Worm (Caenorhabditis elegans): ENCODE data around the gene F15G9.5.

F15G9.5 gene

DNA sequence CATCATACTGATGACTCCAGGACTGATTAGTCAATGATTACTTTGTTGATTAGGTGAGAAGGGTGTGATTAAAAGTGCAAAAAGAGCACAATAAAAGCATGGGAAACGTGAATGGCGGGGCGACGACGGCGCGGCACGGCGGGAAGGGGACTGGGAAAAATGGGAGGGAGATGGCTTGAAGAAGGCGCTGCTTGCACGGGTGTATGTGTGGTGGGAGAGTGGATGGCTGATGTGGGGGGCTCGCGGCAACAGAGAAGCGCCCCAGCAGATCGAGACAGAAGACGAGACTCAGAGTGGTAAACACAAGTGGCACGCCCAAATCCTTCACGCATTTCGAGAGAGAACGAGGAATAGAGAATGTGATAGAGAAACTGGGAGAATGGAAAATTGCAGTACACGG, at the start of gene F15G9.5:
Gene F15G9.5, minus strand, starts transcription at position 159 of the 400 bp plus-strand sequence.
- TF ChIP-seq elt-2 (tag; optimal IDR thresholded peaks at IDR 0.05) (peak; percentile 8), unc-62 (GFP tag; optimal IDR thresholded peaks at IDR 0.05) (no peak), nfya-1 (tag; optimal IDR thresholded peaks at IDR 0.05; ENCODE audit: insufficient read depth) (peak; percentile 62), nhr-12 (tag; optimal IDR thresholded peaks at IDR 0.05) (no peak), hmg-11 (tag; optimal IDR thresholded peaks at IDR 0.05) (peak; percentile 44), elt-3 (tag; optimal IDR thresholded peaks at IDR 0.05) (no peak), fkh-10 (GFP tag; optimal IDR thresholded peaks at IDR 0.05) (no peak), sea-2 (GFP tag; optimal IDR thresholded peaks at IDR 0.05) (no peak), lin-39 (tag; optimal IDR thresholded peaks at IDR 0.05) (peak; percentile 62), lin-15B (tag; optimal IDR thresholded peaks at IDR 0.05) (no peak)

ce11 chrX:9785865-9786264, 48.2 kb upstream of the F15G9.5 start:
- TF ChIP-seq elt-3 (tag; optimal IDR thresholded peaks at IDR 0.05) (no peak), nhr-67 (tag; optimal IDR thresholded peaks at IDR 0.05) (no peak), R02D3.7 (tag; optimal IDR thresholded peaks at IDR 0.05) (no peak), skn-1 (tag; optimal IDR thresholded peaks at IDR 0.05) (no peak), ZK546.5 (tag; optimal IDR thresholded peaks at IDR 0.05) (no peak), egl-5 (tag; optimal IDR thresholded peaks at IDR 0.05) (no peak), sea-2 (GFP tag; optimal IDR thresholded peaks at IDR 0.05) (no peak), nfya-1 (tag; optimal IDR thresholded peaks at IDR 0.05; ENCODE audit: insufficient read depth) (no peak), fos-1 (tag; optimal IDR thresholded peaks at IDR 0.05) (no peak), ceh-82 (tag; optimal IDR thresholded peaks at IDR 0.05) (no peak), mml-1 (tag; optimal IDR thresholded peaks at IDR 0.05) (no peak), nhr-25 (tag; optimal IDR thresholded peaks at IDR 0.05) (peak; percentile 33), nhr-76 (tag; optimal IDR thresholded peaks at IDR 0.05) (no peak), nhr-11 (tag; optimal IDR thresholded peaks at IDR 0.05) (no peak), nhr-23 (tag; optimal IDR thresholded peaks at IDR 0.05) (peak; percentile 64), daf-12 (tag; optimal IDR thresholded peaks at IDR 0.05) (no peak), pha-4 (tag; optimal IDR thresholded peaks at IDR 0.05) (peak; percentile 15)

- peak; percentile 49 for TF ChIP-seq elt-2 (tag; optimal IDR thresholded peaks at IDR 0.05)
- no peak for TF ChIP-seq jun-1 (tag; optimal IDR thresholded peaks at IDR 0.05)
- peak; percentile 48 for TF ChIP-seq pqm-1 (tag; optimal IDR thresholded peaks at IDR 0.05)
Measured at ce11 chrX:9782389-9782939, 44.8 kb upstream of the F15G9.5 start.

DNA sequence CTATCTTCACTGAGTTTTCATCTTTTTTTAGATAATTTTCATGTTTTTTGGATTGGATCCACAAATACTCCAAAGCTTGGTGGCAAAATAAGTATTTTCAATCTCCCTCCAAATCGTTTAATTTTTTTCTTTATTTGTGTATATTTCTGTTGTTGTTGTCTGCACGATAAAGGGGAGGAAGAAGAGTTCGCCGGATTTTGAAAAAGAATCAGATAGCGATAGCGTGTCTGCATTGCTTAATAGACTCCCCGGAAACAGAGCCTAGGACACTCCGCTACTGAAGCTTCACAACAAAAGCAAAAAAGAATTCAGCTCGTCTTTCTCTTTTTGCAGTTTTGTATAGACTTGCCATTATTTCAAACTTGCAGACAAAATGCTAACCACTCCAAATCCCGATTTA, 39.8 kb upstream of the F15G9.5 start, which contains the start of gene T09B9.5:
Gene T09B9.5, plus strand, starts transcription at position 301 of the 400 bp plus-strand sequence.
- TF ChIP-seq nhr-237 (tag; optimal IDR thresholded peaks at IDR 0.05) (no peak), jun-1 (tag; optimal IDR thresholded peaks at IDR 0.05) (no peak), pqm-1 (tag; optimal IDR thresholded peaks at IDR 0.05) (no peak), elt-1 (tag; optimal IDR thresholded peaks at IDR 0.05) (no peak), ama-1 (optimal IDR thresholded peaks at IDR 0.05) (no peak), fos-1 (tag; optimal IDR thresholded peaks at IDR 0.05) (no peak), egl-5 (tag; optimal IDR thresholded peaks at IDR 0.05) (no peak), zag-1 (tag; optimal IDR thresholded peaks at IDR 0.05) (no peak), pha-4 (tag; optimal IDR thresholded peaks at IDR 0.05) (no peak)

DNA sequence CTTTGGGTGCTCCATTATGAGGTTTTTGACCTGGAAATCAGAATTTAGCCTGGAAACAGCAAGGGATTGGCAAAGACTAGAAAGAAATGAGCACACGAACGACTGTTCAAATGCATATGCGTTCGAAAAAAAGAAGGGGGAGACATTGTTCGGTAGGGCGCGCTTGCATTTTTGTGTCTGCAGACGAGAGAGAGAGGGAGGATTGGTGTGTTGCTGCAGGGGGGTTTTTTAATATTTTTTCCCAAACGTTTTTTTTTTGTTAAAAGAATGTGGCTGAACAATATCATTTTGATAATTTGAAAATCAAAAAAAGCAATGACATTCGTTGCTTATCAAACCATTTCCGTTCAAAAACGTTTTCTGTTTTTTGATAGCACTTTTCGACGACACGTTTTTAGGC, 36.6 kb upstream of the F15G9.5 start, which contains the start of gene T09B9.4:
Gene T09B9.4, minus strand, starts transcription at position 30 of the 400 bp plus-strand sequence.
- TF ChIP-seq nhr-25 (tag; optimal IDR thresholded peaks at IDR 0.05) (peak; percentile 7), hmg-11 (tag; optimal IDR thresholded peaks at IDR 0.05) (peak; percentile 64), lin-15B (tag; optimal IDR thresholded peaks at IDR 0.05) (peak; percentile 56), elt-2 (tag; optimal IDR thresholded peaks at IDR 0.05) (peak; percentile 66), pha-4 (tag; optimal IDR thresholded peaks at IDR 0.05) (peak; percentile 48), snpc-4 (tag; optimal IDR thresholded peaks at IDR 0.05) (peak; percentile 15), tbx-2 (tag; optimal IDR thresholded peaks at IDR 0.05) (no peak), lin-39 (tag; optimal IDR thresholded peaks at IDR 0.05) (peak; percentile 17), mdl-1 (tag; optimal IDR thresholded peaks at IDR 0.05) (no peak), nfya-1 (tag; optimal IDR thresholded peaks at IDR 0.05; ENCODE audit: insufficient read depth) (peak; percentile 42), skn-1 (tag; optimal IDR thresholded peaks at IDR 0.05) (no peak)
